Worm (Caenorhabditis elegans) whole organism, L1 larva: ENCODE results near the gene srh-133.

Experiments used
- C16A3.4 ChIP-seq: fragments of 150-350 bp; optimal IDR thresholded peaks from 2 replicates; lab custom pipeline; 2014; ENCODE audit warnings: missing biosample characterization, missing genetic modification characterization
- F16B12.6 ChIP-seq: fragments of 150-350 bp; optimal IDR thresholded peaks from 2 replicates; lab custom pipeline; 2014; ENCODE audit warnings: missing biosample characterization, missing genetic modification characterization
- Y116A8C.19 ChIP-seq: sonication (generic microtip); optimal IDR thresholded peaks from 2 replicates; lab custom pipeline; 2016; ENCODE audit warnings: missing compliant biosample characterization, missing genetic modification characterization, borderline replicate concordance
- aha-1 ChIP-seq: fragments of 150-350 bp; optimal IDR thresholded peaks from 2 replicates; lab custom pipeline; 2014; ENCODE audit warnings: missing biosample characterization, missing genetic modification characterization
- alr-1 ChIP-seq: fragments of 200-800 bp; sonication (Bioruptor generic); optimal IDR thresholded peaks from 2 replicates; lab custom pipeline; 2018; ENCODE audit warnings: borderline replicate concordance, mild to moderate bottlenecking, missing genetic modification characterization, missing compliant biosample characterization
- ceh-8 ChIP-seq: fragments of 200-800 bp; sonication (Bioruptor generic); optimal IDR thresholded peaks from 2 replicates; lab custom pipeline; 2018; ENCODE audit warnings: mild to moderate bottlenecking, missing genetic modification characterization, moderate library complexity, missing compliant biosample characterization
- ceh-82 ChIP-seq, 3 experiments: fragments of 150-350 bp in 1 of 3; sonication (generic microtip) in 2 of 3; optimal IDR thresholded peaks; 2 replicates each; lab custom pipeline; 2014 to 2017; ENCODE audit warnings: missing biosample characterization in 3 of 3, missing genetic modification characterization in 3 of 3
- elt-2 ChIP-seq: sonication (generic microtip); optimal IDR thresholded peaks from 2 replicates; lab custom pipeline; 2016; ENCODE audit warnings: missing genetic modification characterization, mild to moderate bottlenecking, inconsistent platforms, missing compliant biosample characterization, missing genetic modification reagents
- elt-3 ChIP-seq, 6 experiments: fragments of 150-350 bp in 1 of 6; sonication (generic microtip); optimal IDR thresholded peaks; 2 replicates each; lab custom pipeline; 2017 to 2018; ENCODE audit warnings: missing biosample characterization in 6 of 6, missing genetic modification characterization in 6 of 6, inconsistent platforms in 1 of 6
- fkh-4 ChIP-seq: sonication (generic microtip); optimal IDR thresholded peaks from 2 replicates; lab custom pipeline; 2016; ENCODE audit warnings: missing compliant biosample characterization, missing genetic modification characterization, borderline replicate concordance
- hpl-2 ChIP-seq: fragments of 150-350 bp; optimal IDR thresholded peaks from 2 replicates; lab custom pipeline; 2014; ENCODE audit warnings: missing biosample characterization, missing genetic modification reagents, missing genetic modification characterization
- isw-1 ChIP-seq: fragments of 200-800 bp; sonication (Bioruptor generic); IDR thresholded peaks from 2 replicates; pipeline ENCODE4 v1.3.6; 2022; ENCODE audit warnings: missing genetic modification characterization, missing compliant biosample characterization
- jun-1 ChIP-seq: fragments of 150-350 bp; optimal IDR thresholded peaks from 2 replicates; lab custom pipeline; 2014; ENCODE audit warnings: missing biosample characterization, missing genetic modification reagents, missing genetic modification characterization
- lin-13 ChIP-seq: fragments of 150-350 bp; optimal IDR thresholded peaks from 2 replicates; lab custom pipeline; 2014; ENCODE audit warnings: missing biosample characterization, missing genetic modification reagents, missing genetic modification characterization
- lin-35 ChIP-seq, 2 experiments: fragments of 150-350 bp; optimal IDR thresholded peaks; 2 replicates each; lab custom pipeline; 2014; ENCODE audit warnings: missing biosample characterization in 2 of 2, missing genetic modification characterization in 2 of 2, missing genetic modification reagents in 2 of 2
- lin-39 ChIP-seq: fragments of 150-350 bp; optimal IDR thresholded peaks from 2 replicates; lab custom pipeline; 2014; ENCODE audit warnings: missing biosample characterization, missing genetic modification reagents, missing genetic modification characterization
- lir-3 ChIP-seq: sonication (generic microtip); optimal IDR thresholded peaks from 2 replicates; lab custom pipeline; 2016; ENCODE audit warnings: mild to moderate bottlenecking, missing genetic modification characterization, moderate library complexity, missing compliant biosample characterization; ENCODE audit not compliant: poor library complexity
- lsy-2 ChIP-seq, 2 experiments: fragments of 150-350 bp; optimal IDR thresholded peaks; 2 replicates each; lab custom pipeline; 2014; ENCODE audit warnings: missing biosample characterization in 2 of 2, missing genetic modification characterization in 2 of 2
- mdl-1 ChIP-seq, 2 experiments: fragments of 150-350 bp; optimal IDR thresholded peaks; 2 replicates each; lab custom pipeline; 2014 to 2017; ENCODE audit warnings: missing biosample characterization in 2 of 2, missing genetic modification characterization in 2 of 2, inconsistent platforms in 1 of 2
- mef-2 ChIP-seq: fragments of 150-350 bp; optimal IDR thresholded peaks from 2 replicates; lab custom pipeline; 2014; ENCODE audit warnings: missing biosample characterization, missing genetic modification characterization
- mep-1 ChIP-seq: fragments of 150-350 bp; optimal IDR thresholded peaks from 2 replicates; lab custom pipeline; 2014; ENCODE audit warnings: missing biosample characterization, missing genetic modification characterization
- nhr-11 ChIP-seq: fragments of 150-350 bp; optimal IDR thresholded peaks from 2 replicates; lab custom pipeline; 2014; ENCODE audit warnings: missing biosample characterization, missing genetic modification characterization
- nhr-19 ChIP-seq: fragments of 200-800 bp; sonication (Bioruptor generic); conservative IDR thresholded peaks from 2 replicates; pipeline ENCODE4 v1.3.6; 2022; ENCODE audit warnings: missing genetic modification characterization, missing compliant biosample characterization
- nhr-20 ChIP-seq: sonication (generic microtip); optimal IDR thresholded peaks from 2 replicates; lab custom pipeline; 2016; ENCODE audit warnings: mild to moderate bottlenecking, missing genetic modification characterization, missing compliant biosample characterization
- nhr-237 ChIP-seq: fragments of 150-350 bp; optimal IDR thresholded peaks from 2 replicates; lab custom pipeline; 2014; ENCODE audit warnings: missing biosample characterization, missing genetic modification characterization
- nhr-47 ChIP-seq: sonication (generic microtip); optimal IDR thresholded peaks from 2 replicates; lab custom pipeline; 2016; ENCODE audit warnings: mild to moderate bottlenecking, missing genetic modification characterization, moderate library complexity, missing compliant biosample characterization
- nhr-71 ChIP-seq: sonication (generic microtip); optimal IDR thresholded peaks from 2 replicates; lab custom pipeline; 2016; ENCODE audit warnings: mild to moderate bottlenecking, missing genetic modification characterization, moderate library complexity, missing compliant biosample characterization
- nhr-76 ChIP-seq: sonication (generic microtip); optimal IDR thresholded peaks from 2 replicates; lab custom pipeline; 2017; ENCODE audit warnings: missing biosample characterization, missing genetic modification characterization
- nhr-77 ChIP-seq: fragments of 150-350 bp; optimal IDR thresholded peaks from 2 replicates; lab custom pipeline; 2014; ENCODE audit warnings: missing biosample characterization, missing genetic modification characterization
- nhr-84 ChIP-seq: sonication (generic microtip); optimal IDR thresholded peaks from 2 replicates; lab custom pipeline; 2017; ENCODE audit warnings: missing biosample characterization, missing genetic modification characterization
- snu-23 ChIP-seq: sonication (generic microtip); optimal IDR thresholded peaks from 2 replicates; lab custom pipeline; 2016; ENCODE audit warnings: missing genetic modification characterization, missing compliant biosample characterization
- sptf-1 ChIP-seq: fragments of 150-350 bp; optimal IDR thresholded peaks from 2 replicates; lab custom pipeline; 2014; ENCODE audit warnings: missing biosample characterization, missing genetic modification characterization
- tbx-2 ChIP-seq: sonication (generic microtip); optimal IDR thresholded peaks from 2 replicates; lab custom pipeline; 2016; ENCODE audit warnings: missing genetic modification characterization, missing compliant biosample characterization
- unc-62 ChIP-seq: fragments of 150-350 bp; optimal IDR thresholded peaks from 2 replicates; lab custom pipeline; 2014; ENCODE audit warnings: missing biosample characterization, missing genetic modification reagents, missing genetic modification characterization
- unc-86 ChIP-seq: sonication (generic microtip); optimal IDR thresholded peaks from 2 replicates; lab custom pipeline; 2016; ENCODE audit warnings: missing genetic modification characterization, missing compliant biosample characterization
- vab-15 ChIP-seq: sonication (generic microtip); optimal IDR thresholded peaks from 2 replicates; lab custom pipeline; 2017; ENCODE audit warnings: missing genotype, mild to moderate bottlenecking, missing genetic modification characterization, missing compliant biosample characterization
- xbp-1 ChIP-seq: sonication (generic microtip); optimal IDR thresholded peaks from 2 replicates; lab custom pipeline; 2016; ENCODE audit warnings: missing genetic modification characterization, missing compliant biosample characterization
- ztf-11 ChIP-seq, 2 experiments: sonication (generic microtip); optimal IDR thresholded peaks; 2 replicates each; lab custom pipeline; 2016 to 2017; ENCODE audit warnings: missing genetic modification characterization in 2 of 2, missing biosample characterization in 1 of 2, missing compliant biosample characterization in 1 of 2

The srh-133 gene

DNA sequence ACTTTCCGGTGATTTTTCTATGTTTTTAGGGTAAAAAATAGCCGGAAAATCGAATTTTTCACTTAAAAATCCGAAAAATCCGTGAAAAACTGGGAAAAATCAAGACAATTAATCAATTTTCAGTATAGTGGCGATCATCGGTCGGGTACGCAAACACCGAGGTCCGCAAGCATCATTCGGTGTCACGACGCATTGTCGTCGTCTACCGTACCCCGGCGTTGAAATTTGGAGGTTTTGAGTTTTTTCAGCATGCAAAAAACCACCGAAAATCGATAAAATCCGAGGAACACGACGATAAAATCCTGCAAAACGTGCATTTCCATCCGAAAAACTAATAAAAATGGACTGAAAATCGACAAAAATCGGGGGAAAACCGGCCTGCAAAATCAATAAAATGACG is 32.3 kb downstream of the srh-133 start (continued):
- TF ChIP-seq hpl-2 (GFP tag; lab: Kevin White, UChicago) (no peak), nhr-20 (tag; lab: Kevin White, UChicago) (no peak), mdl-1 (tag; optimal IDR thresholded peaks at IDR 0.05; lab: Kevin White, UChicago) (peak in 1 of 2 experiments; percentile 5), lin-13 (GFP tag; lab: Kevin White, UChicago) (no peak), F16B12.6 (tag; lab: Kevin White, UChicago) (peak; percentile 95), nhr-11 (tag; lab: Kevin White, UChicago) (no peak), mef-2 (tag; lab: Kevin White, UChicago) (no peak), ztf-11 (tag; optimal IDR thresholded peaks at IDR 0.05; lab: Kevin White, UChicago) (peak in 1 of 2 experiments; percentile 25), nhr-71 (tag; lab: Kevin White, UChicago) (no peak), nhr-76 (tag; lab: Kevin White, UChicago) (no peak), vab-15 (tag; lab: Kevin White, UChicago) (no peak), elt-3 (tag; optimal IDR thresholded peaks at IDR 0.05; lab: Kevin White, UChicago) (peak in 1 of 6 experiments; percentile 1), ceh-82 (tag; optimal IDR thresholded peaks at IDR 0.05; lab: Kevin White, UChicago) (peak; percentile 56 to 63 (median 57)), lsy-2 (tag; optimal IDR thresholded peaks at IDR 0.05; lab: Kevin White, UChicago) (peak; percentile 97 to 98), ceh-8 (GFP tag; lab: Kevin White, UChicago) (no peak), isw-1 (peak; percentile 48), fkh-4 (no peak), alr-1 (tag; lab: Kevin White, UChicago) (no peak), mep-1 (tag; lab: Kevin White, UChicago) (peak; percentile 34), nhr-19 (GFP tag; lab: Robert Waterston, UW) (0 out of 2 replicates have a peak, but pooled peaks have one; percentile 22), lir-3 (tag; lab: Kevin White, UChicago) (no peak), tbx-2 (tag; lab: Kevin White, UChicago) (peak; percentile 37), nhr-77 (no peak), sptf-1 (tag; lab: Kevin White, UChicago) (no peak), snu-23 (peak; percentile 68), lin-39 (no peak), Y116A8C.19 (tag; lab: Kevin White, UChicago) (no peak), aha-1 (tag; lab: Kevin White, UChicago) (no peak), unc-86 (tag; lab: Kevin White, UChicago) (peak; percentile 39), xbp-1 (tag; lab: Kevin White, UChicago) (peak; percentile 44), lin-35 (GFP tag; optimal IDR thresholded peaks at IDR 0.05; lab: Kevin White, UChicago) (peak; percentile 65 to 73), nhr-84 (tag; lab: Kevin White, UChicago) (no peak)

DNA sequence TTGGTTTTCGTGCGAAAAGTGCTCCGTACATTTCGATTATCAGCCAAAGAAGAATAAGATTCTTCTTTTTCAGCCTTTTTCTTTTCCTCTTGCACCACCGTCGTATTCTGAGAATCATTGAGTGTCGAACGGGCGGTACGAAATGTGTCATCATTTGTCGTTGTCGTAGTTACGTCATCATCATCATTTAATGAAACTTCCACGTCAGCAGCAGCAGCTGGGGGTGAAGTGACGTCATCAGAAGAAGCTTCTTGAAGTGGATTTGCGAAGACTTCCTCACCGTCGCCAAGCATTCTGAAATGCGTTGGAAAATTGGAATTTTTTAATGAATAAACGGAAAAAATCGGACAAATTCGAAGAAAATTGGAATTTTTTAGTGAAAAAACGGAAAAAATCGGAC is 34.2 kb downstream of the srh-133 start, which contains the start of gene snx-6:
Gene snx-6 (minus strand): TSS at position 294 of the 400 bp plus-strand sequence.
- TF ChIP-seq nhr-47 (tag; lab: Kevin White, UChicago) = no peak
- TF ChIP-seq jun-1 (tag; lab: Kevin White, UChicago) = no peak

DNA sequence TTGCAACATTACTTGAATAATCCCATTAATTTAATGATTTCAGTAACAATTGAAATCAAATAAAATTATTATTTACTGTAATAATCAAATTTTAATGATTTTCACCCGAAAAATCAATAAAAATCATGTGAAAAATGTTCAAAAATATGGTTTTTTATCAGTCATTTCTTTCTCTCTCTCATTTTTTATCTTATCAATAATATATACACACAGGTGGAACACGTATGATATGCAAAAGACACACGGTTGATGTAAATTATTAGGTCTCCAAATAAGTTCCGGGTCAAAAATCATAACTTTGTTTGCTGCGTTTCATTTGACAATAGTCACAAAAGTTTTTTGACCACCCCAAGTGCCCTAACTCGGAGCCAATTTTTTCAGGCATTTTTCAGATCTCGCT is 35.8 kb downstream of the srh-133 start:
- TF ChIP-seq Y116A8C.19 (tag; lab: Kevin White, UChicago) = no peak
- TF ChIP-seq C16A3.4 = no peak
- TF ChIP-seq elt-2 (tag; lab: Kevin White, UChicago) = peak; percentile 41

DNA sequence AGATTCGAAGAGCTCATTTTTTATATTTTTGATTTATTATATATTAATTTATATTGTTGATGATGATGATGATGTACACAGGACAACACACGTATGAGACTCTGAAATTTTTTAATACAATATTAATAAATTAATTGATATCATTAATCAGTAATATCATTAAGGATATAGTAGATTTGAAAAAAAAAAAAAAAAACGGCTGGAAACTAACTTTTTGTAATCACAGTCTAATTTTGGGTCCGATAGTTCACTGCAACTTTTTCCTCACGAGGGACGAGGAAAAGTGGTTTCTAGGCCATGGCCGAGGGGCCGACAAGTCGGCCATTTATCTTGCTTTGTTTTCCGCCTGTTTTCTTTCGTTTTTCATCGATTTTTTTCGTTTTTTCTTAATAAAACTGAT is 47.3 kb downstream of the srh-133 start, which contains the start of gene gck-3:
Gene gck-3 (minus strand): TSS at position 101 of the 400 bp plus-strand sequence.
- TF ChIP-seq nhr-237 (tag; lab: Kevin White, UChicago) = no peak
- TF ChIP-seq unc-62 (GFP tag; lab: Kevin White, UChicago) = no peak
